Fruit fly (Drosophila melanogaster): ENCODE results near the gene CG45101.
A peak's percentile ranks its signal among the peaks of the same experiment; 100 is the strongest.

Gene CG45101

DNA sequence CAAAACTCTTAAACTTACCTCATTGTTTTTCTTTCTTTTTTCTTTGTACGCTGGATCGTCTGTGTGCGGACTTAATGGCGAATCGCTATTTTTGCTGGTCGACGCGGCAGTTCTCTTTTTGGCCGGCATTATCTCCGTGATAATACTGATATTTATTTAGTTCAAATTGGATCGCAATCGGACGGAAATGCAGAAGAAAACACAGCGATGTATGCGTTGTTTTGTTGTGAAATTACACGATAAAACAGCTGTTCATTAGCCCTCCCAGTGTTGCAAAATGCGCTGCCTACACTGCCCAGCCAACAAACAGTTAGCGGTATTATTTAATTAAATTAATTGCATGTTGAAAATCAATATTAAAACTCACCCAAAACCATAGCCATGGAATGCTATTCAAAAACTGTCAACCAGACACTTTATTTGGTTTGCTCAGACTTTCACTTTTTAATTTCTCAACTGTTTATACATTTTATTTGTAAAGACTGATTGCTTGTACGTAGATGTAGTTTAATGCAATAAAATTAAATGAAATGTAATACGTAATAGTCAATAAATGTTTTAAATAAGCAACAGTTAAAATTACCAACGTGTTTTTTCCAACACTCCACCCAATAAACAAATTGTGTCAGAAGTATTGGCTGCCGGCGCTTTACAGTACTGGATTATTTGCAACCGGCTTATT, 33.3 kb downstream of the CG45101 start, which contains the start of the genes Irbp18 and APP-BP1 (continued):
- TF ChIP-seq sens (GFP tag) (peak; percentile 99), croc (GFP tag; conservative IDR thresholded peaks at IDR 0.05) (peak; percentile 72), Dll (GFP tag; IDR thresholded peaks at IDR 0.05; ENCODE audit: partially characterized antibody) (no peak), Fer3 (tag; optimal IDR thresholded peaks at IDR 0.05) (peak; percentile 90), corto (GFP tag; optimal IDR thresholded peaks at IDR 0.05) (peak; percentile 76), CG9437 (GFP tag; optimal IDR thresholded peaks at IDR 0.05) (peak; percentile 92), shn (GFP tag; optimal IDR thresholded peaks at IDR 0.05) (peak; percentile 90), CG9876 (GFP tag; optimal IDR thresholded peaks at IDR 0.05) (peak; percentile 84), Rfx (GFP tag; IDR thresholded peaks at IDR 0.05) (peak; percentile 90), da (GFP tag; optimal IDR thresholded peaks at IDR 0.05) (peak; percentile 93), Blimp-1 (GFP tag; optimal IDR thresholded peaks at IDR 0.05) (peak; percentile 90), ems (GFP tag; optimal IDR thresholded peaks at IDR 0.05) (peak; percentile 96), CG6854 (GFP tag; optimal IDR thresholded peaks at IDR 0.05) (peak; percentile 87), CG12744 (GFP tag; optimal IDR thresholded peaks at IDR 0.05) (peak; percentile 94), E2f1 (GFP tag; IDR thresholded peaks at IDR 0.05) (peak; percentile 90), aop (GFP tag; IDR thresholded peaks at IDR 0.05) (peak; percentile 53; the same call in 1 of the 2 replicates), hb (GFP tag; IDR thresholded peaks at IDR 0.05; ENCODE audit: partially characterized antibody) (no peak), Dfd (GFP tag; optimal IDR thresholded peaks at IDR 0.05) (no peak), zfh2 (GFP tag; optimal IDR thresholded peaks at IDR 0.05) (peak; percentile 96), PHDP (tag; optimal IDR thresholded peaks at IDR 0.05) (peak; percentile 92), CG11093 (GFP tag; IDR thresholded peaks at IDR 0.05) (peak; percentile 71; the same call in 1 of the 3 replicates), Hsf (GFP tag; optimal IDR thresholded peaks at IDR 0.05) (peak; percentile 97), gsb-n (tag; optimal IDR thresholded peaks at IDR 0.05) (peak; percentile 89), CG7928 (GFP tag; optimal IDR thresholded peaks at IDR 0.05) (peak; percentile 69), pfk (GFP tag; optimal IDR thresholded peaks at IDR 0.05) (peak; percentile 17), CG3995 (GFP tag; optimal IDR thresholded peaks at IDR 0.05) (peak; percentile 64), dmrt99B (tag; optimal IDR thresholded peaks at IDR 0.05) (peak; percentile 91), sug (tag; optimal IDR thresholded peaks at IDR 0.05) (peak; percentile 89), CG1602 (GFP tag; optimal IDR thresholded peaks at IDR 0.05) (peak; percentile 94), run (tag; optimal IDR thresholded peaks at IDR 0.05) (peak; percentile 58), CG18476 (GFP tag; optimal IDR thresholded peaks at IDR 0.05) (peak; percentile 96), CG8290 (GFP tag; optimal IDR thresholded peaks at IDR 0.05) (peak; percentile 87), CG8290 (tag; optimal IDR thresholded peaks at IDR 0.05) (peak; percentile 81 to 92), exex (tag; optimal IDR thresholded peaks at IDR 0.05) (peak; percentile 72), CG12659 (GFP tag; optimal IDR thresholded peaks at IDR 0.05) (peak; percentile 97), tio (GFP tag; optimal IDR thresholded peaks at IDR 0.05) (peak; percentile 98), zf30C (GFP tag; optimal IDR thresholded peaks at IDR 0.05) (peak; percentile 25), CG12769 (tag; optimal IDR thresholded peaks at IDR 0.05) (peak; percentile 92), klu (GFP tag; IDR thresholded peaks at IDR 0.05) (peak; percentile 80; the same call in 1 of the 2 replicates), Bdp1 (GFP tag; optimal IDR thresholded peaks at IDR 0.05) (peak; percentile 90), Sry-δ (GFP tag; optimal IDR thresholded peaks at IDR 0.05) (peak; percentile 60), CG30403 (GFP tag; optimal IDR thresholded peaks at IDR 0.05) (peak; percentile 98), Dref (GFP tag; IDR thresholded peaks at IDR 0.05) (no peak), CG1024 (GFP tag; IDR thresholded peaks at IDR 0.05) (peak; percentile 63), slou (GFP tag; optimal IDR thresholded peaks at IDR 0.05) (peak; percentile 90), Ptx1 (GFP tag; IDR thresholded peaks at IDR 0.05) (peak; percentile 90), Hmx (GFP tag; optimal IDR thresholded peaks at IDR 0.05) (peak; percentile 93), CG8944 (GFP tag; optimal IDR thresholded peaks at IDR 0.05) (peak; percentile 89), fd96Cb (tag; optimal IDR thresholded peaks at IDR 0.05) (peak; percentile 89), CG10431 (GFP tag; optimal IDR thresholded peaks at IDR 0.05) (peak; percentile 78)

All from whole organism, embryonic.